Worm (Caenorhabditis elegans): ENCODE measurements around the gene nspb-12.

- TF ChIP-seq ceh-62 (tag; optimal IDR thresholded peaks at IDR 0.05) (no peak), lim-7 (GFP tag; IDR thresholded peaks at IDR 0.05) (no peak), unc-62 (GFP tag; optimal IDR thresholded peaks at IDR 0.05 in 1 of 2) (no peak), unc-62 (tag; optimal IDR thresholded peaks at IDR 0.05) (no peak), dpl-1 (GFP tag; optimal IDR thresholded peaks at IDR 0.05) (no peak), nhr-28 (tag; optimal IDR thresholded peaks at IDR 0.05) (no peak), T26A8.4 (GFP tag; IDR thresholded peaks at IDR 0.05) (no peak), mxl-3 (GFP tag; optimal IDR thresholded peaks at IDR 0.05) (no peak), zfp-2 (tag; optimal IDR thresholded peaks at IDR 0.05) (no peak), dmd-8 (GFP tag; IDR thresholded peaks at IDR 0.05) (no peak), fkh-10 (GFP tag; optimal IDR thresholded peaks at IDR 0.05) (no peak), pha-4 (GFP tag; IDR thresholded peaks at IDR 0.05) (no peak), pha-4 (tag; optimal IDR thresholded peaks at IDR 0.05) (no peak), nhr-237 (tag; optimal IDR thresholded peaks at IDR 0.05) (no peak), lin-39 (tag; optimal IDR thresholded peaks at IDR 0.05) (no peak), egl-27 (tag; optimal IDR thresholded peaks at IDR 0.05) (no peak)
Measured at ce11 chrIII:5543727-5544345, 24.7 kb downstream of the nspb-12 start, which contains the start of gene D1044.1.
